Worm (Caenorhabditis elegans): ENCODE results near the gene nipi-3.

ce11 chrX:15593366-15593765, 14.4 kb upstream of the nipi-3 start:
- TF ChIP-seq W03F9.2 (tag; optimal IDR thresholded peaks at IDR 0.05) (no peak), dao-5 (tag; optimal IDR thresholded peaks at IDR 0.05) (no peak), him-1 (tag; optimal IDR thresholded peaks at IDR 0.05) (no peak)

Measured in whole organism, L4/young adult.